Worm (Caenorhabditis elegans) whole organism, midembryonic: ENCODE data around the gene Y81B9A.2.

Experiments
- T22C8.4 ChIP-seq: fragments of 200-800 bp; sonication (Bioruptor generic); IDR thresholded peaks from 2 replicates; pipeline ENCODE4 v1.3.6; 2022; ENCODE audit warnings: missing genetic modification characterization, missing compliant biosample characterization
- cog-1 ChIP-seq: sonication (generic microtip); optimal IDR thresholded peaks from 2 replicates; lab custom pipeline; 2016; ENCODE audit warnings: missing genetic modification characterization, missing compliant biosample characterization
- flt-1 ChIP-seq: fragments of 200-800 bp; sonication (Bioruptor generic); IDR thresholded peaks from 2 replicates; pipeline ENCODE4 v1.3.6; 2022; ENCODE audit warnings: missing genetic modification characterization, missing compliant biosample characterization
- klf-2 ChIP-seq: fragments of 200-800 bp; sonication (Bioruptor generic); conservative IDR thresholded peaks from 2 replicates; pipeline ENCODE4 v1.3.6; 2022; ENCODE audit warnings: missing genetic modification reagents, missing genetic modification characterization, missing compliant biosample characterization
- ref-1 ChIP-seq: fragments of 200-800 bp; sonication (Bioruptor generic); conservative IDR thresholded peaks from 2 replicates; pipeline ENCODE4 v1.3.6; 2022; ENCODE audit warnings: missing genetic modification reagents, missing genetic modification characterization, missing compliant biosample characterization
- tab-1 ChIP-seq: fragments of 200-800 bp; sonication (Bioruptor generic); IDR thresholded peaks from 2 replicates; pipeline ENCODE4 v1.3.6; 2022; ENCODE audit warnings: missing genetic modification characterization, missing compliant biosample characterization
- ztf-23 ChIP-seq: fragments of 200-800 bp; sonication (Bioruptor generic); IDR thresholded peaks from 2 replicates; pipeline ENCODE4 v1.3.6; 2022; ENCODE audit warnings: missing genetic modification reagents, missing genetic modification characterization, missing compliant biosample characterization
- ztf-29 ChIP-seq: fragments of 200-800 bp; sonication (Bioruptor generic); IDR thresholded peaks from 2 replicates; pipeline ENCODE4 v1.3.6; 2022; ENCODE audit warnings: missing genetic modification reagents, missing genetic modification characterization, missing compliant biosample characterization

ce11 chrX:9166921-9167320, 17.0 kb upstream of the Y81B9A.2 start, which contains the start of gene B0563.10:
- TF ChIP-seq ztf-29 = no peak
- no peak for TF ChIP-seq T22C8.4
- no peak for TF ChIP-seq flt-1
- no peak for TF ChIP-seq tab-1
- no peak for TF ChIP-seq klf-2 (GFP tag; lab: Robert Waterston, UW)
- TF ChIP-seq cog-1 (tag; lab: Kevin White, UChicago) = no peak
- TF ChIP-seq ref-1 (GFP tag; lab: Robert Waterston, UW) = no peak
- no peak for TF ChIP-seq ztf-23 (GFP tag; lab: Robert Waterston, UW)
